Worm (Caenorhabditis elegans): ENCODE measurements around the gene abcx-1.

The abcx-1 gene

ce11 chrII:6522622-6523254, 9.2 kb upstream of the abcx-1 start (continued):
- TF ChIP-seq ceh-34 (tag; optimal IDR thresholded peaks at IDR 0.05) (peak; percentile 32), fax-1 (tag; optimal IDR thresholded peaks at IDR 0.05) (no peak), pha-2 (tag; optimal IDR thresholded peaks at IDR 0.05) (no peak), rnt-1 (tag; optimal IDR thresholded peaks at IDR 0.05) (peak; percentile 18), odd-2 (tag; optimal IDR thresholded peaks at IDR 0.05) (no peak), nhr-232 (tag; optimal IDR thresholded peaks at IDR 0.05) (no peak), che-1 (tag; optimal IDR thresholded peaks at IDR 0.05) (no peak), hlh-15 (tag; optimal IDR thresholded peaks at IDR 0.05) (no peak), lin-11 (tag; optimal IDR thresholded peaks at IDR 0.05) (no peak), tbx-7 (tag; optimal IDR thresholded peaks at IDR 0.05) (no peak), ceh-6 (GFP tag; optimal IDR thresholded peaks at IDR 0.05) (no peak), gmeb-2 (tag; optimal IDR thresholded peaks at IDR 0.05) (no peak), pqm-1 (tag; optimal IDR thresholded peaks at IDR 0.05) (no peak), fkh-10 (GFP tag; optimal IDR thresholded peaks at IDR 0.05) (no peak)

DNA sequence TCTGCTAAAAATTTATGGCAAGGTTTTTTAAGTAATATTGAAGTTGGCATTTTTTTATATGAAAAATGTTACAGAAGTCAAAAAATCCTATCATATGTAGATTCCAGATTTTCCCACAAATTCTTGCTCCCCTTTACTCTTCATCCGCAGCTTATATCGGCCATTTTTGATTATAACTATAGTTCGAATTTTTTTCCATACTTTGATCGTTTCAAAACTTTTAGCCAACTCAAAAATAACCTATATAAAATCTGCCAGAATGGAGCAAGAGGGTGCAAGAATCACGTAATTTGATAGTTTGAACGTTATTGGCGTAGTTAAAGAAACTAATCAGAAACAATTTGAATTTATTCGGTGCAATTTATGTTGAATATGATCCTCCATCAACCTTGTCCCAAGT, 8.0 kb upstream of the abcx-1 start:
- TF ChIP-seq sox-2 (GFP tag; IDR thresholded peaks at IDR 0.05) (no peak), nhr-232 (tag; optimal IDR thresholded peaks at IDR 0.05) (no peak), lim-6 (tag; optimal IDR thresholded peaks at IDR 0.05) (no peak), K02D7.2 (tag; optimal IDR thresholded peaks at IDR 0.05) (no peak), tbx-2 (tag; optimal IDR thresholded peaks at IDR 0.05) (no peak), ceh-19 (GFP tag; optimal IDR thresholded peaks at IDR 0.05) (no peak)

ce11 chrII:6524501-6524977, 7.4 kb upstream of the abcx-1 start, which contains the start of gene C56E6.2:
Gene C56E6.2 (plus strand): TSS chrII:6524927.
- no peak for TF ChIP-seq K09A11.1 (tag; optimal IDR thresholded peaks at IDR 0.05; ENCODE audit: insufficient read depth)
- TF ChIP-seq pat-9 (tag; optimal IDR thresholded peaks at IDR 0.05) = no peak
- TF ChIP-seq unc-55 (GFP tag; optimal IDR thresholded peaks at IDR 0.05) = peak; percentile 13
- no peak for TF ChIP-seq ttx-3 (tag; optimal IDR thresholded peaks at IDR 0.05)
- no peak for TF ChIP-seq ets-4 (tag; optimal IDR thresholded peaks at IDR 0.05)
- TF ChIP-seq npax-4 (tag; optimal IDR thresholded peaks at IDR 0.05) = no peak
- no peak for TF ChIP-seq ceh-31 (tag; optimal IDR thresholded peaks at IDR 0.05)
- peak; percentile 53 for TF ChIP-seq elt-2 (tag; optimal IDR thresholded peaks at IDR 0.05)
- TF ChIP-seq ceh-9 (tag; optimal IDR thresholded peaks at IDR 0.05) = no peak
- no peak for TF ChIP-seq ceh-30 (tag; optimal IDR thresholded peaks at IDR 0.05)
- no peak for TF ChIP-seq ama-1 (optimal IDR thresholded peaks at IDR 0.05)
- TF ChIP-seq lim-6 (tag; optimal IDR thresholded peaks at IDR 0.05) = no peak
- no peak for TF ChIP-seq K02D7.2 (tag; optimal IDR thresholded peaks at IDR 0.05)
- TF ChIP-seq ref-2 (tag; optimal IDR thresholded peaks at IDR 0.05) = no peak
- no peak for TF ChIP-seq hlh-30 (tag; optimal IDR thresholded peaks at IDR 0.05; ENCODE audit: insufficient read depth)
- TF ChIP-seq nfya-1 (tag; optimal IDR thresholded peaks at IDR 0.05) = no peak
- no peak for TF ChIP-seq nhr-11 (tag; optimal IDR thresholded peaks at IDR 0.05)

- TF ChIP-seq sox-4 (tag; optimal IDR thresholded peaks at IDR 0.05) (no peak), pros-1 (tag; optimal IDR thresholded peaks at IDR 0.05) (no peak), F13H6.1 (tag; optimal IDR thresholded peaks at IDR 0.05) (no peak), nfya-1 (tag; optimal IDR thresholded peaks at IDR 0.05) (no peak), unc-55 (GFP tag; optimal IDR thresholded peaks at IDR 0.05) (no peak), madf-2 (tag; optimal IDR thresholded peaks at IDR 0.05) (no peak)
Measured at ce11 chrII:6526136-6526684, 5.8 kb upstream of the abcx-1 start.
